Worm (Caenorhabditis elegans) whole organism, midembryonic: ENCODE measurements around the gene txt-13.

Source experiments
- T22C8.4 ChIP-seq: fragments of 200-800 bp; sonication (Bioruptor generic); IDR thresholded peaks from 2 replicates; pipeline ENCODE4 v1.3.6; 2022; ENCODE audit warnings: missing genetic modification characterization, missing compliant biosample characterization
- cog-1 ChIP-seq: sonication (generic microtip); optimal IDR thresholded peaks from 2 replicates; lab custom pipeline; 2016; ENCODE audit warnings: missing genetic modification characterization, missing compliant biosample characterization
- flt-1 ChIP-seq: fragments of 200-800 bp; sonication (Bioruptor generic); IDR thresholded peaks from 2 replicates; pipeline ENCODE4 v1.3.6; 2022; ENCODE audit warnings: missing genetic modification characterization, missing compliant biosample characterization
- med-1 ChIP-seq: sonication (generic microtip); optimal IDR thresholded peaks from 2 replicates; lab custom pipeline; 2017; ENCODE audit warnings: missing genetic modification characterization, mild to moderate bottlenecking, missing compliant biosample characterization, antibody characterized with exemption, missing genetic modification reagents; ENCODE audit not compliant: insufficient read depth
- ref-1 ChIP-seq: fragments of 200-800 bp; sonication (Bioruptor generic); conservative IDR thresholded peaks from 2 replicates; pipeline ENCODE4 v1.3.6; 2022; ENCODE audit warnings: missing genetic modification reagents, missing genetic modification characterization, missing compliant biosample characterization
- ztf-29 ChIP-seq: fragments of 200-800 bp; sonication (Bioruptor generic); IDR thresholded peaks from 2 replicates; pipeline ENCODE4 v1.3.6; 2022; ENCODE audit warnings: missing genetic modification reagents, missing genetic modification characterization, missing compliant biosample characterization

ce11 chrII:10602184-10602583 lies 31.8 kb downstream of the txt-13 start, which contains the start of gene srv-2:
- TF ChIP-seq T22C8.4 (GFP tag; lab: Robert Waterston, UW) (no peak), ztf-29 (GFP tag; lab: Robert Waterston, UW) (no peak), cog-1 (tag; lab: Kevin White, UChicago) (no peak), flt-1 (GFP tag; lab: Robert Waterston, UW) (no peak), ref-1 (GFP tag; lab: Robert Waterston, UW) (no peak), med-1 (GFP tag; lab: Kevin White, UChicago) (no peak)
